Worm (Caenorhabditis elegans): Measurements from ENCODE around the gene hut-1.

DNA sequence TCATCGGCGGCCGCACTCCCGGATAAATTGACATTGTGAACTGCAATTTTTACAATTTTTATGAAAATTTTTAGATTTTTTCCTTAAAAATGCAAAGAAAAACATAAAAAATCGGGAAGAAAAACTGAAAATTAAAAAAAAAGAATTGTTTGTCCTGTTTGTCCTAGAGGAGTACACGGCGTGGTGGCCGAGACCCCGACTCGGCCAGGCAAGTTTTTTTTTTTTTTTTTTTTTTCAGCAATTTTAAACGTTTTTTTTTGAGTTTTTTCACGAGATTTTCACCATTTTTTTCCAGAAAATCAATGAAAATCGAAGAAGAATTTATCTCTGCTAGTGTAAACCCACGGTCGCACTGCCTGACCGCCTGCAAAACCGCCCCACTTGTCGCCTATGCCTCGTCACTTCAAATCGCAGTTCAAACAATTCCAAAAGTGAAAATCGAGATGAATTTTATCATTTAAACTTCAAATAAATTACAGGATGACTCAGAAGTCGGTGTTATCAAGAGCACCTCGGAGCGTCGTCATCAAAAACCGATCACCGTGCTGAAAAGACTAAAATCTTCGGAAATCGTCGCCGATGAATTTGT is 37.9 kb upstream of the hut-1 start, which contains the start of the genes taf-7.2 and elpc-2:
- TF ChIP-seq unc-39 (tag; optimal IDR thresholded peaks at IDR 0.05) (no peak), nhr-12 (tag; optimal IDR thresholded peaks at IDR 0.05) (no peak), nhr-2 (tag; optimal IDR thresholded peaks at IDR 0.05) (no peak), hlh-1 (tag; optimal IDR thresholded peaks at IDR 0.05) (no peak), ces-1 (GFP tag; optimal IDR thresholded peaks at IDR 0.05) (no peak), ztf-11 (tag; optimal IDR thresholded peaks at IDR 0.05) (no peak)
